Worm (Caenorhabditis elegans) whole organism, early embryonic: Measurements from ENCODE around the gene txdc-17.

Experiments used
- B0310.2 ChIP-seq: sonication (generic microtip); optimal IDR thresholded peaks from 2 replicates; lab custom pipeline; 2016; ENCODE audit warnings: mild to moderate bottlenecking, missing genetic modification characterization, missing compliant biosample characterization
- ama-1 ChIP-seq: fragments of 150-350 bp; optimal IDR thresholded peaks from 2 replicates; lab custom pipeline; 2014
- hmg-4 ChIP-seq: fragments of 200-800 bp; sonication (Bioruptor generic); optimal IDR thresholded peaks from 2 replicates; lab custom pipeline; 2018; ENCODE audit warnings: mild to moderate bottlenecking, missing genetic modification characterization, missing compliant biosample characterization
- hnd-1 ChIP-seq: sonication (generic microtip); optimal IDR thresholded peaks from 2 replicates; lab custom pipeline; 2016; ENCODE audit warnings: missing genetic modification characterization, missing compliant biosample characterization
- pes-1 ChIP-seq: fragments of 200-800 bp; sonication (Bioruptor generic); IDR thresholded peaks from 2 replicates; pipeline ENCODE4 v1.3.6; 2022; ENCODE audit warnings: missing genetic modification reagents, missing genetic modification characterization, missing compliant biosample characterization
- tra-4 ChIP-seq: sonication (generic microtip); optimal IDR thresholded peaks from 2 replicates; lab custom pipeline; 2017; ENCODE audit warnings: missing genetic modification characterization, missing compliant biosample characterization

- no peak for TF ChIP-seq ama-1 (lab: Kevin White, UChicago)
- no peak for TF ChIP-seq pes-1 (GFP tag; lab: Robert Waterston, UW)
- no peak for TF ChIP-seq hmg-4 (GFP tag; lab: Kevin White, UChicago)
- TF ChIP-seq hnd-1 (tag; lab: Kevin White, UChicago): no peak
- TF ChIP-seq tra-4 (tag; lab: Kevin White, UChicago): no peak
- TF ChIP-seq B0310.2 (tag; lab: Kevin White, UChicago): no peak
Measured at ce11 chrIII:2870228-2870627, 35.8 kb downstream of the txdc-17 start.
